Worm (Caenorhabditis elegans): Measurements from ENCODE around the gene F58A6.5.
A peak's percentile ranks its signal among the peaks of the same experiment; 100 is the strongest.

Gene F58A6.5

ce11 chrII:5148349-5148748 lies at the start of gene F58A6.5:
Gene F58A6.5, minus strand, starts transcription at chrII:5148449.
- TF ChIP-seq nhr-76 (tag; optimal IDR thresholded peaks at IDR 0.05) (no peak), aha-1 (tag; optimal IDR thresholded peaks at IDR 0.05) (no peak), blmp-1 (tag; optimal IDR thresholded peaks at IDR 0.05) (no peak), ceh-88 (GFP tag; IDR thresholded peaks at IDR 0.05) (no peak), lin-13 (GFP tag; optimal IDR thresholded peaks at IDR 0.05) (no peak), ceh-8 (GFP tag; optimal IDR thresholded peaks at IDR 0.05) (no peak), sox-4 (tag; optimal IDR thresholded peaks at IDR 0.05) (no peak), lsy-2 (tag; optimal IDR thresholded peaks at IDR 0.05) (no peak), hpl-2 (GFP tag; optimal IDR thresholded peaks at IDR 0.05) (no peak), ztf-11 (tag; optimal IDR thresholded peaks at IDR 0.05) (no peak), unc-62 (GFP tag; optimal IDR thresholded peaks at IDR 0.05) (no peak)

ce11 chrII:5195504-5195903 lies 47.3 kb upstream of the F58A6.5 start, which contains the start of gene C34F11.5:
Gene C34F11.5, plus strand, starts transcription at chrII:5195804.
- no peak for TF ChIP-seq ets-5 (GFP tag; IDR thresholded peaks at IDR 0.05)
- TF ChIP-seq grh-1 (GFP tag; IDR thresholded peaks at IDR 0.05) = no peak
- no peak for TF ChIP-seq aha-1 (tag; optimal IDR thresholded peaks at IDR 0.05)
- TF ChIP-seq ceh-63 (GFP tag; optimal IDR thresholded peaks at IDR 0.05) = no peak
- TF ChIP-seq lin-13 (GFP tag; optimal IDR thresholded peaks at IDR 0.05) = no peak
- TF ChIP-seq nhr-20 (tag; optimal IDR thresholded peaks at IDR 0.05) = no peak
- TF ChIP-seq tlp-1 (tag; optimal IDR thresholded peaks at IDR 0.05) = no peak
- no peak for TF ChIP-seq xbp-1 (tag; optimal IDR thresholded peaks at IDR 0.05)
- TF ChIP-seq nhr-77 (tag; optimal IDR thresholded peaks at IDR 0.05) = no peak
- TF ChIP-seq mdl-1 (tag; optimal IDR thresholded peaks at IDR 0.05) = no peak
- no peak for TF ChIP-seq snpc-4 (tag; optimal IDR thresholded peaks at IDR 0.05)
- TF ChIP-seq jun-1 (tag; optimal IDR thresholded peaks at IDR 0.05) = no peak
- TF ChIP-seq swsn-7 (tag; optimal IDR thresholded peaks at IDR 0.05) = no peak
- TF ChIP-seq aly-2 (tag; optimal IDR thresholded peaks at IDR 0.05) = no peak
- TF ChIP-seq mab-9 (GFP tag; IDR thresholded peaks at IDR 0.05) = no peak
- no peak for TF ChIP-seq nhr-11 (tag; optimal IDR thresholded peaks at IDR 0.05)
- TF ChIP-seq unc-62 (GFP tag; optimal IDR thresholded peaks at IDR 0.05) = no peak
- no peak for TF ChIP-seq ama-1 (optimal IDR thresholded peaks at IDR 0.05)
- TF ChIP-seq alr-1 (tag; optimal IDR thresholded peaks at IDR 0.05; ENCODE audit: borderline replicate concordance) = no peak

- TF ChIP-seq lin-13 (GFP tag; optimal IDR thresholded peaks at IDR 0.05) (no peak), lir-3 (tag; optimal IDR thresholded peaks at IDR 0.05; ENCODE audit: poor library complexity) (no peak), egl-13 (tag; optimal IDR thresholded peaks at IDR 0.05) (no peak), lin-15B (tag; optimal IDR thresholded peaks at IDR 0.05) (no peak), pqm-1 (tag; optimal IDR thresholded peaks at IDR 0.05) (no peak), ceh-90 (tag; optimal IDR thresholded peaks at IDR 0.05) (no peak), unc-86 (tag; optimal IDR thresholded peaks at IDR 0.05) (no peak), irx-1 (tag; optimal IDR thresholded peaks at IDR 0.05) (no peak), aha-1 (tag; optimal IDR thresholded peaks at IDR 0.05) (no peak), fkh-10 (GFP tag; optimal IDR thresholded peaks at IDR 0.05) (no peak), efl-3 (GFP tag; optimal IDR thresholded peaks at IDR 0.05) (no peak), unc-98 (GFP tag; IDR thresholded peaks at IDR 0.05) (no peak), zag-1 (tag; optimal IDR thresholded peaks at IDR 0.05) (no peak), grh-1 (GFP tag; IDR thresholded peaks at IDR 0.05) (no peak), nhr-85 (tag) (no peak), ceh-8 (GFP tag; optimal IDR thresholded peaks at IDR 0.05) (no peak)
Observed at ce11 chrII:5194066-5194465, 45.8 kb upstream of the F58A6.5 start, which contains the start of gene msp-49. Gene msp-49, plus strand, starts transcription at chrII:5194366.

- no peak for TF ChIP-seq alr-1 (tag; optimal IDR thresholded peaks at IDR 0.05; ENCODE audit: borderline replicate concordance)
- TF ChIP-seq lin-14 (GFP tag; optimal IDR thresholded peaks at IDR 0.05) = no peak
- TF ChIP-seq efl-1 (optimal IDR thresholded peaks at IDR 0.05) = no peak
- TF ChIP-seq efl-1 (GFP tag; optimal IDR thresholded peaks at IDR 0.05 in 1 of 2) = peak in 1 of 2 experiments; percentile 70
- TF ChIP-seq aly-2 (tag; optimal IDR thresholded peaks at IDR 0.05) = no peak
- TF ChIP-seq elt-2 (tag; optimal IDR thresholded peaks at IDR 0.05) = peak; percentile 96
- no peak for TF ChIP-seq ces-1 (GFP tag; optimal IDR thresholded peaks at IDR 0.05)
- no peak for TF ChIP-seq nhr-90 (tag; optimal IDR thresholded peaks at IDR 0.05; ENCODE audit: poor library complexity)
- TF ChIP-seq isw-1 (GFP tag; IDR thresholded peaks at IDR 0.05) = no peak
- TF ChIP-seq lin-35 (GFP tag; optimal IDR thresholded peaks at IDR 0.05) = peak in 1 of 2 experiments; percentile 22
- peak; percentile 25 for TF ChIP-seq jun-1 (tag; optimal IDR thresholded peaks at IDR 0.05)
- no peak for TF ChIP-seq nhr-11 (tag; optimal IDR thresholded peaks at IDR 0.05)
- no peak for TF ChIP-seq swsn-7 (tag; optimal IDR thresholded peaks at IDR 0.05)
Observed at ce11 chrII:5191766-5192165, 43.5 kb upstream of the F58A6.5 start.

Data from whole organism, L1 larva.